Fruit fly (Drosophila melanogaster) whole organism, larva: ENCODE measurements around the gene Ir94d.

Experiments
- noc ChIP-seq: fragments of 200-800 bp; sonication (Bioruptor generic); optimal IDR thresholded peaks from 3 replicates; lab custom pipeline; 2019; ENCODE audit warnings: missing biosample characterization, mild to moderate bottlenecking, missing genetic modification characterization, moderate library complexity

The Ir94d gene

dm6 chr3R:23384591-23385260 lies 17.9 kb upstream of the Ir94d start, which contains the start of gene CG4393:
TSS of gene CG4393 (minus strand) at chr3R:23384777.
- TF ChIP-seq noc (tag; lab: Kevin White, UChicago), result no peak

dm6 chr3R:23386021-23386457 lies 16.6 kb upstream of the Ir94d start:
- no peak for TF ChIP-seq noc (tag; lab: Kevin White, UChicago)

- TF ChIP-seq noc (tag; lab: Kevin White, UChicago), result no peak
Measured at dm6 chr3R:23386907-23387306, 15.7 kb upstream of the Ir94d start.

dm6 chr3R:23388798-23389197 lies 13.8 kb upstream of the Ir94d start, which contains the start of gene CG31515:
TSS of gene CG31515 (minus strand) at chr3R:23388898.
- TF ChIP-seq noc (tag; lab: Kevin White, UChicago), result no peak

- TF ChIP-seq noc (tag; lab: Kevin White, UChicago), result no peak
Measured at dm6 chr3R:23390769-23391309, 11.8 kb upstream of the Ir94d start.

- TF ChIP-seq noc (tag; lab: Kevin White, UChicago), result no peak
Measured at dm6 chr3R:23392235-23392634, 10.4 kb upstream of the Ir94d start.

dm6 chr3R:23393507-23393906 lies 9.1 kb upstream of the Ir94d start:
- TF ChIP-seq noc (tag; lab: Kevin White, UChicago), result no peak

- TF ChIP-seq noc (tag; lab: Kevin White, UChicago), result no peak
Measured at dm6 chr3R:23395720-23396119, 6.9 kb upstream of the Ir94d start.

dm6 chr3R:23396548-23397294 lies 5.9 kb upstream of the Ir94d start:
- TF ChIP-seq noc (tag; lab: Kevin White, UChicago), result no peak

- TF ChIP-seq noc (tag; lab: Kevin White, UChicago), result no peak
Measured at dm6 chr3R:23398979-23399378, 3.6 kb upstream of the Ir94d start.

dm6 chr3R:23399679-23400078 lies 2.9 kb upstream of the Ir94d start:
- no peak for TF ChIP-seq noc (tag; lab: Kevin White, UChicago)

- no peak for TF ChIP-seq noc (tag; lab: Kevin White, UChicago)
Measured at dm6 chr3R:23401519-23401918, 1.1 kb upstream of the Ir94d start.

dm6 chr3R:23403628-23404027 lies 1.0 kb downstream of the Ir94d start, which contains the start of gene CG17380:
TSS of gene CG17380 (minus strand) at chr3R:23403728.
- TF ChIP-seq noc (tag; lab: Kevin White, UChicago), result no peak

- TF ChIP-seq noc (tag; lab: Kevin White, UChicago), result no peak
Measured at dm6 chr3R:23405209-23405608, 2.6 kb downstream of the Ir94d start, which contains the start of gene Ir94e. TSS of gene Ir94e (plus strand) at chr3R:23405509.

dm6 chr3R:23407880-23408279 lies 5.3 kb downstream of the Ir94d start:
- TF ChIP-seq noc (tag; lab: Kevin White, UChicago), result no peak

- TF ChIP-seq noc (tag; lab: Kevin White, UChicago), result no peak
Measured at dm6 chr3R:23416579-23416978, 14.0 kb downstream of the Ir94d start.
